Fruit fly (Drosophila melanogaster): ENCODE data around the gene Fpgs2.
A peak's percentile ranks its signal among the peaks of the same experiment; 100 is the strongest.

The Fpgs2 gene

DNA sequence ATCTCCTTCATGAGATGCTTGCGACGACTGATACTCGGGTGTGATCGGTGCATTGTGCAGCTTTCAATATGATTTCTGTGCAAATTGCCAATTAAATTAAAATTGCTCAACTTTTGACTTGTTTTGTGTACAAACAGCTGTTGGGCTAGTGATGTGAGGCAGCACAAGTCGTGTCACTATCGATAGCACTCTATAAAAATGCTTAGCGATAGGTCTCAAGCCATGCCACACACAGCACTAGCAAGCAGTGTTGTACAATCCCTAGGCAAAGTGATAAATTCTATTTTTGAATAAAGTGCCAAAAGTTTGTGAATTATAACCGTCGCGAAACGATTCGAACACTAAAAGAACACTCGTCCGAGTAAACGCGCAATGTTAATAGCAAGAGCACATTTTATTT, 41.8 kb downstream of the Fpgs2 start, which contains the start of gene CG31957 (continued):
- TF ChIP-seq crc (GFP tag; optimal IDR thresholded peaks at IDR 0.05) (peak; percentile 36), luna (GFP tag; optimal IDR thresholded peaks at IDR 0.05) (peak; percentile 63), Nf-YA (GFP tag; IDR thresholded peaks at IDR 0.05) (no peak), Neu2 (GFP tag; optimal IDR thresholded peaks at IDR 0.05; ENCODE audit: borderline replicate concordance) (no peak), CG11560 (tag; IDR thresholded peaks at IDR 0.05) (no peak), CG13123 (GFP tag; optimal IDR thresholded peaks at IDR 0.05) (peak; percentile 15), ssp (GFP tag; IDR thresholded peaks at IDR 0.05) (peak; percentile 38; the same call in 1 of the 2 replicates), ERR (GFP tag; optimal IDR thresholded peaks at IDR 0.05) (peak; percentile 44), CG7928 (GFP tag; optimal IDR thresholded peaks at IDR 0.05) (no peak), CG15269 (tag; optimal IDR thresholded peaks at IDR 0.05) (no peak), Atf-2 (GFP tag; optimal IDR thresholded peaks at IDR 0.05) (no peak), ato (GFP tag; IDR thresholded peaks at IDR 0.05; ENCODE audit: partially characterized antibody) (peak; percentile 92), dmrt11E (tag; optimal IDR thresholded peaks at IDR 0.05) (peak; percentile 5), Dek (tag; optimal IDR thresholded peaks at IDR 0.05) (peak; percentile 12), CG12071 (GFP tag; optimal IDR thresholded peaks at IDR 0.05) (no peak), Side (GFP tag; optimal IDR thresholded peaks at IDR 0.05) (peak; percentile 58), Vsx1 (GFP tag; optimal IDR thresholded peaks at IDR 0.05) (no peak), CG12659 (GFP tag; optimal IDR thresholded peaks at IDR 0.05) (peak; percentile 80), ttk (GFP tag; IDR thresholded peaks at IDR 0.05) (no peak), yki (optimal IDR thresholded peaks at IDR 0.05) (no peak), CG17186 (GFP tag; optimal IDR thresholded peaks at IDR 0.05) (peak; percentile 20), mam (GFP tag; optimal IDR thresholded peaks at IDR 0.05) (peak; percentile 78), tin (GFP tag; optimal IDR thresholded peaks at IDR 0.05) (peak; percentile 48), sr (GFP tag; IDR thresholded peaks at IDR 0.05) (no peak), CG17802 (tag; optimal IDR thresholded peaks at IDR 0.05) (no peak), run (tag; optimal IDR thresholded peaks at IDR 0.05) (no peak), lmd (GFP tag; IDR thresholded peaks at IDR 0.05) (peak; percentile 49; the same call in 1 of the 2 replicates), Optix (GFP tag; IDR thresholded peaks at IDR 0.05) (0 out of 3 replicates have a peak, but pooled peaks have one; percentile 34), Awh (GFP tag; IDR thresholded peaks at IDR 0.05) (no peak), HmgD (GFP tag; optimal IDR thresholded peaks at IDR 0.05) (peak; percentile 87), Sox102F (GFP tag; optimal IDR thresholded peaks at IDR 0.05) (no peak), D19B (GFP tag; optimal IDR thresholded peaks at IDR 0.05) (no peak), ci (GFP tag; IDR thresholded peaks at IDR 0.05) (peak; percentile 71), CG2678 (tag; optimal IDR thresholded peaks at IDR 0.05) (no peak), CG13894 (tag; optimal IDR thresholded peaks at IDR 0.05) (no peak), CG32767 (GFP tag; IDR thresholded peaks at IDR 0.05) (no peak), trem (tag; optimal IDR thresholded peaks at IDR 0.05) (peak; percentile 48), jigr1 (GFP tag; IDR thresholded peaks at IDR 0.05) (no peak), en (GFP tag; optimal IDR thresholded peaks at IDR 0.05) (peak; percentile 22), CG9876 (GFP tag; optimal IDR thresholded peaks at IDR 0.05) (peak; percentile 78), psq (GFP tag; optimal IDR thresholded peaks at IDR 0.05) (no peak), CG31388 (GFP tag; optimal IDR thresholded peaks at IDR 0.05) (no peak), al (GFP tag; IDR thresholded peaks at IDR 0.05) (no peak), usp (GFP tag; optimal IDR thresholded peaks at IDR 0.05) (no peak), Eip74EF (GFP tag; optimal IDR thresholded peaks at IDR 0.05) (no peak), Med (GFP tag) (peak; percentile 94), CG8281 (tag; optimal IDR thresholded peaks at IDR 0.05) (no peak), sob (GFP tag; IDR thresholded peaks at IDR 0.05) (peak; percentile 89), ap (GFP tag; IDR thresholded peaks at IDR 0.05) (no peak), pzg (GFP tag; optimal IDR thresholded peaks at IDR 0.05) (peak; percentile 79), Dp (GFP tag; optimal IDR thresholded peaks at IDR 0.05) (peak; percentile 74), kay (GFP tag; optimal IDR thresholded peaks at IDR 0.05) (no peak)

Measured in whole organism, embryonic.